Worm (Caenorhabditis elegans): Measurements from ENCODE around the gene ztf-27.

Gene ztf-27

DNA sequence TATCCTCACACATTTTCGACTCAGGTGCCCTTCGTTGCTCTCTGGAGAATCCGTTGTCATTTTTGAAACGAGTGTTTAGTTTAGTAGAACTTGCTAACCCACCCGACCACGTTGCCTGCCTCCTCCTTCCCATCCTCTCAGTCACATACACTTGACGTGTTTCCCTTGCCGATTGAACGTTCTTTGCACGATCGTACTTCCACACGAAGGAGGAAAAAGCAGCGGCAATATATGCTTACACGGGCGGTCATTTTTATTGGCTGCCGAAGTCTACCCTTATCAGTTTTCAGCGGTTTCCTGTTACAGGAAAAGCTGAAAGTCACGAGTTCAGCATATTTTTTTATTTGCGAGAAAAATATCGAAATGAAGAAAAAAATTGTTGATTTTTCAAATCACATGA lies 4.6 kb downstream of the ztf-27 start (continued):
- TF ChIP-seq F49E8.2 (tag; optimal IDR thresholded peaks at IDR 0.05; ENCODE audit: insufficient read depth) (no peak), unc-62 (GFP tag; optimal IDR thresholded peaks at IDR 0.05) (no peak), madf-6 (GFP tag; IDR thresholded peaks at IDR 0.05) (0 out of 2 replicates have a peak, but pooled peaks have one; percentile 15), B0035.1 (tag; optimal IDR thresholded peaks at IDR 0.05) (no peak), ZK185.1 (tag; optimal IDR thresholded peaks at IDR 0.05; ENCODE audit: poor library complexity, severe bottlenecking) (no peak), athp-1 (tag; optimal IDR thresholded peaks at IDR 0.05) (no peak), pbrm-1 (GFP tag; IDR thresholded peaks at IDR 0.05) (0 out of 2 replicates have a peak, but pooled peaks have one; percentile 13), attf-3 (GFP tag; conservative IDR thresholded peaks at IDR 0.05) (no peak), bed-2 (GFP tag; IDR thresholded peaks at IDR 0.05) (no peak), chd-7 (tag; optimal IDR thresholded peaks at IDR 0.05) (no peak), lir-1 (GFP tag; conservative IDR thresholded peaks at IDR 0.05) (no peak), aptf-3 (GFP tag; IDR thresholded peaks at IDR 0.05) (no peak), snpc-3.4 (tag; optimal IDR thresholded peaks at IDR 0.05) (no peak), Y53F4B.3 (GFP tag; IDR thresholded peaks at IDR 0.05) (no peak), rcor-1 (GFP tag; IDR thresholded peaks at IDR 0.05) (no peak), F57C9.4 (tag; optimal IDR thresholded peaks at IDR 0.05) (no peak), ama-1 (optimal IDR thresholded peaks at IDR 0.05) (peak; percentile 23), ama-1 (GFP tag; optimal IDR thresholded peaks at IDR 0.05) (no peak), attf-6 (GFP tag; IDR thresholded peaks at IDR 0.05) (no peak), tlf-1 (GFP tag; optimal IDR thresholded peaks at IDR 0.05) (peak; percentile 9), Y79H2A.3 (GFP tag; conservative IDR thresholded peaks at IDR 0.05) (no peak), hlh-12 (tag; optimal IDR thresholded peaks at IDR 0.05) (no peak), rpc-1 (optimal IDR thresholded peaks at IDR 0.05) (no peak), rpc-1 (tag; optimal IDR thresholded peaks at IDR 0.05) (no peak), D2030.7 (GFP tag; IDR thresholded peaks at IDR 0.05) (no peak), atf-7 (tag; optimal IDR thresholded peaks at IDR 0.05) (peak; percentile 36), B0019.2 (GFP tag; conservative IDR thresholded peaks at IDR 0.05) (no peak), B0261.1 (tag; optimal IDR thresholded peaks at IDR 0.05) (no peak), ceh-27 (GFP tag; optimal IDR thresholded peaks at IDR 0.05) (peak; percentile 48), lag-1 (GFP tag; IDR thresholded peaks at IDR 0.05) (no peak), ceh-100 (GFP tag; IDR thresholded peaks at IDR 0.05) (no peak), K11D2.4 (GFP tag; IDR thresholded peaks at IDR 0.05) (no peak), ztf-22 (GFP tag; optimal IDR thresholded peaks at IDR 0.05) (peak; percentile 23), dox-1 (GFP tag; IDR thresholded peaks at IDR 0.05) (peak; percentile 59), lsl-1 (GFP tag; optimal IDR thresholded peaks at IDR 0.05) (no peak), let-607 (tag; optimal IDR thresholded peaks at IDR 0.05) (peak; percentile 66 to 71), hrde-1 (tag; optimal IDR thresholded peaks at IDR 0.05; ENCODE audit: borderline replicate concordance) (no peak), madf-8 (GFP tag; conservative IDR thresholded peaks at IDR 0.05) (no peak), cebp-1 (GFP tag; IDR thresholded peaks at IDR 0.05) (no peak), cebp-1 (tag; optimal IDR thresholded peaks at IDR 0.05) (peak; percentile 52), egl-44 (GFP tag; IDR thresholded peaks at IDR 0.05) (0 out of 2 replicates have a peak, but pooled peaks have one; percentile 24), lin-26 (GFP tag; IDR thresholded peaks at IDR 0.05) (no peak), lin-54 (GFP tag; optimal IDR thresholded peaks at IDR 0.05) (peak; percentile 32), sptf-2 (GFP tag; optimal IDR thresholded peaks at IDR 0.05) (no peak), ekl-4 (GFP tag; IDR thresholded peaks at IDR 0.05) (no peak), somi-1 (GFP tag; optimal IDR thresholded peaks at IDR 0.05) (peak; percentile 47), nfya-2 (GFP tag; IDR thresholded peaks at IDR 0.05) (no peak), ccch-3 (GFP tag; optimal IDR thresholded peaks at IDR 0.05) (no peak), T26A5.8 (tag; optimal IDR thresholded peaks at IDR 0.05) (no peak), ztf-28 (GFP tag; IDR thresholded peaks at IDR 0.05) (no peak)
